Worm (Caenorhabditis elegans) whole organism, late embryonic: ENCODE data around the gene C54D10.10.

Experiments
- F13H6.1 ChIP-seq: sonication (generic microtip); optimal IDR thresholded peaks from 2 replicates; lab custom pipeline; 2016; ENCODE audit warnings: missing genetic modification characterization, missing compliant biosample characterization
- ceh-18 ChIP-seq: sonication (generic microtip); optimal IDR thresholded peaks from 2 replicates; lab custom pipeline; 2016; ENCODE audit warnings: missing genetic modification characterization, missing compliant biosample characterization
- ceh-9 ChIP-seq: sonication (generic microtip); optimal IDR thresholded peaks from 2 replicates; lab custom pipeline; 2016; ENCODE audit warnings: mild to moderate bottlenecking, missing genetic modification characterization, inconsistent platforms, missing compliant biosample characterization
- elt-2 ChIP-seq: sonication (generic microtip); optimal IDR thresholded peaks from 2 replicates; lab custom pipeline; 2016; ENCODE audit warnings: missing genetic modification reagents, missing genetic modification characterization, missing compliant biosample characterization
- eyg-1 ChIP-seq: sonication (generic microtip); optimal IDR thresholded peaks from 2 replicates; lab custom pipeline; 2016; ENCODE audit warnings: missing genotype, missing genetic modification characterization, missing compliant biosample characterization
- nhr-11 ChIP-seq: fragments of 150-350 bp; optimal IDR thresholded peaks from 2 replicates; lab custom pipeline; 2014; ENCODE audit warnings: missing biosample characterization, missing genetic modification characterization
- pha-2 ChIP-seq: sonication (generic microtip); optimal IDR thresholded peaks from 2 replicates; lab custom pipeline; 2017; ENCODE audit warnings: mild to moderate bottlenecking, missing genetic modification characterization, missing compliant biosample characterization
- pros-1 ChIP-seq: fragments of 150-350 bp; optimal IDR thresholded peaks from 2 replicates; lab custom pipeline; 2014; ENCODE audit warnings: missing biosample characterization, missing genetic modification reagents, missing genetic modification characterization
- tbx-7 ChIP-seq: sonication (generic microtip); optimal IDR thresholded peaks from 2 replicates; lab custom pipeline; 2016; ENCODE audit warnings: missing genotype, missing genetic modification characterization, missing compliant biosample characterization
- unc-55 ChIP-seq: sonication (generic microtip); optimal IDR thresholded peaks from 2 replicates; lab custom pipeline; 2017; ENCODE audit warnings: missing biosample characterization, missing genetic modification reagents, missing genetic modification characterization

DNA sequence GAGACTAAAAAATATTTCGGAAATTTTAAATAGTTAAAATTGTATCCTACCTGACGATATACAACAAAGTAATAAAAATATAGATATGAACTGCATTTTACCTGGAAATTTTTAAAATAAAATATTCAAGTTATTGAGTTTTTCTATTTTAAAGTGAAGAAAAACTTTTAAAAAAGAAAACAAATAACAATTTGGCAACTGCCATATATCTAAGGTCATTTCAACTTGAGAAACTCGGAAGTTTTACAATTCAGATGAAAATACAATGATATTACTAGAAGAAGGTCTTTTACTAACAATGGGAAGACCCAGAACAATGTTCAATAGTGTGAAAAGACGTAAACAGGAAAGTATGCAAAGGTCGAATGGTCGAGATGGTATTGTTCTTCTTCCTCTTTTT lies at the start of gene C54D10.10:
- TF ChIP-seq eyg-1 (tag; lab: Kevin White, UChicago) (no peak), ceh-9 (tag; lab: Kevin White, UChicago) (no peak), pros-1 (tag; lab: Kevin White, UChicago) (no peak), unc-55 (GFP tag; lab: Kevin White, UChicago) (no peak), tbx-7 (tag; lab: Kevin White, UChicago) (no peak), ceh-18 (tag; lab: Kevin White, UChicago) (no peak), nhr-11 (no peak), pha-2 (no peak), F13H6.1 (tag; lab: Kevin White, UChicago) (no peak), elt-2 (tag; lab: Kevin White, UChicago) (no peak)
